Fruit fly (Drosophila melanogaster): ENCODE results near the gene Tpt.

The Tpt gene

dm6 chr3L:8395630-8396168, 9.4 kb downstream of the Tpt start, which contains the start of gene CG7120 (continued):
- TF ChIP-seq Poxn (GFP tag; IDR thresholded peaks at IDR 0.05) (no peak), CG15601 (tag; optimal IDR thresholded peaks at IDR 0.05) (no peak), dmrt11E (tag; optimal IDR thresholded peaks at IDR 0.05) (peak; percentile 66), Deaf1 (tag; optimal IDR thresholded peaks at IDR 0.05) (peak; percentile 97), CG4282 (GFP tag; optimal IDR thresholded peaks at IDR 0.05) (no peak), CG43689 (GFP tag; IDR thresholded peaks at IDR 0.05) (no peak), CG17186 (GFP tag; optimal IDR thresholded peaks at IDR 0.05) (no peak), CG12071 (GFP tag; optimal IDR thresholded peaks at IDR 0.05) (no peak), CG15011 (GFP tag; optimal IDR thresholded peaks at IDR 0.05) (peak; percentile 23), CG17912 (GFP tag; optimal IDR thresholded peaks at IDR 0.05) (no peak), CG6854 (GFP tag; optimal IDR thresholded peaks at IDR 0.05) (no peak), pros (GFP tag; optimal IDR thresholded peaks at IDR 0.05) (no peak), hb (GFP tag; IDR thresholded peaks at IDR 0.05; ENCODE audit: partially characterized antibody) (no peak), Lpt (GFP tag; optimal IDR thresholded peaks at IDR 0.05) (no peak), CG42726 (GFP tag; IDR thresholded peaks at IDR 0.05; ENCODE audit: partially characterized antibody) (no peak), lilli (GFP tag; optimal IDR thresholded peaks at IDR 0.05) (peak; percentile 52), CG33213 (GFP tag; optimal IDR thresholded peaks at IDR 0.05) (no peak), mld (GFP tag; IDR thresholded peaks at IDR 0.05; ENCODE audit: partially characterized antibody) (no peak), sob (GFP tag; IDR thresholded peaks at IDR 0.05) (peak; percentile 62; the same call in 1 of the 2 replicates), gem (tag; optimal IDR thresholded peaks at IDR 0.05) (peak; percentile 63), CG1602 (GFP tag; optimal IDR thresholded peaks at IDR 0.05) (peak; percentile 39), chm (GFP tag; IDR thresholded peaks at IDR 0.05) (peak; percentile 47; the same call in 1 of the 2 replicates), Sin3A (optimal IDR thresholded peaks at IDR 0.05) (no peak), CG2712 (tag; optimal IDR thresholded peaks at IDR 0.05) (peak; percentile 57), zen (tag; optimal IDR thresholded peaks at IDR 0.05) (peak; percentile 37), CG9932 (GFP tag; IDR thresholded peaks at IDR 0.05) (no peak; the same call in 1 of the 2 replicates), Scr (GFP tag; IDR thresholded peaks at IDR 0.05; ENCODE audit: partially characterized antibody) (no peak), NK7.1 (GFP tag; optimal IDR thresholded peaks at IDR 0.05) (peak; percentile 31), CG2875 (GFP tag; optimal IDR thresholded peaks at IDR 0.05) (peak; percentile 21), dimm (GFP tag; IDR thresholded peaks at IDR 0.05) (no peak), Med (GFP tag) (peak; percentile 91), eve (GFP tag; optimal IDR thresholded peaks at IDR 0.05) (no peak), Oli (tag; optimal IDR thresholded peaks at IDR 0.05) (peak; percentile 67), CG16815 (GFP tag; optimal IDR thresholded peaks at IDR 0.05) (peak; percentile 32), mam (GFP tag; optimal IDR thresholded peaks at IDR 0.05) (peak; percentile 40), Ets97D (GFP tag; optimal IDR thresholded peaks at IDR 0.05) (no peak), CG10366 (GFP tag; IDR thresholded peaks at IDR 0.05) (peak; percentile 16; the same call in 1 of the 2 replicates), CG4328 (GFP tag; optimal IDR thresholded peaks at IDR 0.05) (no peak), CG1647 (GFP tag; optimal IDR thresholded peaks at IDR 0.05) (peak; percentile 19), caup (GFP tag; optimal IDR thresholded peaks at IDR 0.05; ENCODE audit: severe bottlenecking) (peak; percentile 26), Elba2 (GFP tag; optimal IDR thresholded peaks at IDR 0.05) (no peak), zf30C (GFP tag; optimal IDR thresholded peaks at IDR 0.05) (peak; percentile 82), cato (GFP tag; optimal IDR thresholded peaks at IDR 0.05; ENCODE audit: borderline replicate concordance) (no peak), Xrp1 (GFP tag; IDR thresholded peaks at IDR 0.05) (no peak; the same call in 1 of the 2 replicates), CG1792 (GFP tag; optimal IDR thresholded peaks at IDR 0.05) (no peak), slbo (GFP tag; IDR thresholded peaks at IDR 0.05) (0 out of 2 replicates have a peak, but pooled peaks have one; percentile 36), Nf-YC (tag; optimal IDR thresholded peaks at IDR 0.05) (no peak), ase (GFP tag; IDR thresholded peaks at IDR 0.05) (0 out of 3 replicates have a peak, but pooled peaks have one; percentile 49), chinmo (GFP tag; IDR thresholded peaks at IDR 0.05; ENCODE audit: partially characterized antibody) (no peak), CG32767 (GFP tag; IDR thresholded peaks at IDR 0.05) (no peak)

Measured in whole organism, embryonic.